Worm (Caenorhabditis elegans) whole organism, late embryonic: ENCODE results near the gene pho-6.

Experiments
- ahr-1 ChIP-seq: sonication (generic microtip); optimal IDR thresholded peaks from 2 replicates; lab custom pipeline; 2016; ENCODE audit warnings: missing genetic modification characterization, missing compliant biosample characterization
- ceh-24 ChIP-seq: sonication (generic microtip); optimal IDR thresholded peaks from 2 replicates; lab custom pipeline; 2016; ENCODE audit warnings: mild to moderate bottlenecking, missing genetic modification characterization, missing compliant biosample characterization
- ceh-34 ChIP-seq: sonication (generic microtip); optimal IDR thresholded peaks from 2 replicates; lab custom pipeline; 2016; ENCODE audit warnings: mild to moderate bottlenecking, missing genetic modification characterization, missing compliant biosample characterization
- dmd-4 ChIP-seq: sonication (generic microtip); optimal IDR thresholded peaks from 2 replicates; lab custom pipeline; 2016; ENCODE audit warnings: borderline replicate concordance, missing genetic modification characterization, missing compliant biosample characterization
- nfya-1 ChIP-seq: sonication (generic microtip); optimal IDR thresholded peaks from 2 replicates; lab custom pipeline; 2017; ENCODE audit warnings: missing genetic modification characterization, mild to moderate bottlenecking, missing compliant biosample characterization, antibody characterized with exemption, moderate library complexity
- nhr-232 ChIP-seq: sonication (generic microtip); optimal IDR thresholded peaks from 2 replicates; lab custom pipeline; 2016; ENCODE audit warnings: missing genetic modification characterization, missing compliant biosample characterization
- pha-4 ChIP-seq: fragments of 150-350 bp; optimal IDR thresholded peaks from 2 replicates; lab custom pipeline; 2018; ENCODE audit warnings: missing biosample characterization, missing genetic modification reagents, missing genetic modification characterization
- unc-42 ChIP-seq: sonication (generic microtip); optimal IDR thresholded peaks from 2 replicates; lab custom pipeline; 2016; ENCODE audit warnings: missing genotype, missing genetic modification characterization, missing compliant biosample characterization

ce11 chrV:8413432-8414021 lies 19.3 kb upstream of the pho-6 start, which contains the start of gene vha-18:
- no peak for TF ChIP-seq nhr-232 (tag; lab: Kevin White, UChicago)
- TF ChIP-seq pha-4, result no peak
- no peak for TF ChIP-seq unc-42
- no peak for TF ChIP-seq ceh-24
- no peak for TF ChIP-seq ceh-34 (tag; lab: Kevin White, UChicago)
- TF ChIP-seq nfya-1 (tag; lab: Kevin White, UChicago), result no peak
- TF ChIP-seq dmd-4 (tag; lab: Kevin White, UChicago), result no peak
- TF ChIP-seq ahr-1 (tag; lab: Kevin White, UChicago), result no peak
